Fruit fly (Drosophila melanogaster) whole organism, pupa: ENCODE measurements around the gene CAH5.

Experiments used
- CG10348 ChIP-seq: fragments of 200-800 bp; sonication (Bioruptor generic); IDR thresholded peaks from 2 replicates; pipeline ENCODE4 v1.3.6; 2022; ENCODE audit warnings: missing biosample characterization, missing genetic modification characterization
- CG12605 ChIP-seq: fragments of 200-800 bp; sonication (Bioruptor generic); IDR thresholded peaks from 2 replicates; pipeline ENCODE4 v1.3.6; 2022; ENCODE audit warnings: missing biosample characterization, missing genetic modification characterization
- CG13204 ChIP-seq: fragments of 200-800 bp; sonication (Bioruptor generic); optimal IDR thresholded peaks from 2 replicates; lab custom pipeline; 2018; ENCODE audit warnings: missing biosample characterization, mild to moderate bottlenecking, missing genetic modification characterization, moderate library complexity
- CG14655 ChIP-seq: fragments of 200-800 bp; sonication (Bioruptor generic); optimal IDR thresholded peaks from 3 replicates; lab custom pipeline; 2017; ENCODE audit warnings: mild to moderate bottlenecking, missing biosample characterization, missing genetic modification reagents, missing genetic modification characterization
- CG15710 ChIP-seq: fragments of 200-800 bp; sonication (Bioruptor generic); optimal IDR thresholded peaks from 2 replicates; lab custom pipeline; 2018; ENCODE audit warnings: missing biosample characterization, mild to moderate bottlenecking, missing genetic modification characterization, moderate library complexity
- CG17806 ChIP-seq: fragments of 200-800 bp; sonication (Bioruptor generic); optimal IDR thresholded peaks from 2 replicates; lab custom pipeline; 2018; ENCODE audit warnings: missing biosample characterization, mild to moderate bottlenecking, missing genetic modification characterization, moderate library complexity
- CG32121 ChIP-seq: fragments of 200-800 bp; sonication (Bioruptor generic); IDR thresholded peaks from 2 replicates; pipeline ENCODE4 v1.3.6; 2022; ENCODE audit warnings: missing biosample characterization, missing genetic modification characterization
- CG34367 ChIP-seq: fragments of 200-800 bp; sonication (Bioruptor generic); optimal IDR thresholded peaks from 2 replicates; lab custom pipeline; 2018; ENCODE audit warnings: missing biosample characterization, mild to moderate bottlenecking, missing genetic modification characterization
- CG4496 ChIP-seq: fragments of 200-800 bp; sonication (Bioruptor generic); IDR thresholded peaks from 3 replicates; pipeline ENCODE4 v1.3.6; 2022; ENCODE audit warnings: missing biosample characterization, missing genetic modification characterization
- CG8159 ChIP-seq: fragments of 200-800 bp; sonication (Bioruptor generic); optimal IDR thresholded peaks from 3 replicates; lab custom pipeline; 2018; ENCODE audit warnings: missing biosample characterization, mild to moderate bottlenecking, missing genetic modification characterization, moderate library complexity
- CG8301 ChIP-seq: fragments of 200-800 bp; sonication (Bioruptor generic); optimal IDR thresholded peaks from 2 replicates; lab custom pipeline; 2018; ENCODE audit warnings: missing biosample characterization, mild to moderate bottlenecking, missing genetic modification characterization
- CG9948 ChIP-seq: fragments of 200-800 bp; sonication (Bioruptor generic); optimal IDR thresholded peaks from 2 replicates; lab custom pipeline; 2018; ENCODE audit warnings: missing biosample characterization, mild to moderate bottlenecking, missing genetic modification characterization, moderate library complexity
- D1 ChIP-seq: fragments of 200-800 bp; sonication (Bioruptor generic); optimal IDR thresholded peaks from 2 replicates; lab custom pipeline; 2018; ENCODE audit warnings: missing biosample characterization, mild to moderate bottlenecking, missing genetic modification characterization, moderate library complexity
- EcR ChIP-seq: fragments of 200-800 bp; sonication (Bioruptor generic); optimal IDR thresholded peaks from 3 replicates; lab custom pipeline; 2019; ENCODE audit warnings: missing biosample characterization, missing genetic modification characterization, mild to moderate bottlenecking, moderate library complexity, missing genetic modification reagents
- Ets98B ChIP-seq: fragments of 200-800 bp; sonication (Bioruptor generic); IDR thresholded peaks from 2 replicates; pipeline ENCODE4 v1.3.6; 2022; ENCODE audit warnings: missing biosample characterization, missing genetic modification characterization
- Pif1A ChIP-seq: fragments of 200-800 bp; sonication (Bioruptor generic); optimal IDR thresholded peaks from 3 replicates; lab custom pipeline; 2016; ENCODE audit warnings: missing biosample characterization, missing genetic modification characterization
- Pif1B ChIP-seq: fragments of 200-800 bp; sonication (Bioruptor generic); optimal IDR thresholded peaks from 3 replicates; lab custom pipeline; 2016; ENCODE audit warnings: missing biosample characterization, missing genetic modification characterization
- Snoo ChIP-seq: fragments of 200-800 bp; sonication (Bioruptor generic); optimal IDR thresholded peaks from 3 replicates; lab custom pipeline; 2017; ENCODE audit warnings: missing biosample characterization, mild to moderate bottlenecking, missing genetic modification characterization, inconsistent platforms
- fd96Ca ChIP-seq: fragments of 200-800 bp; sonication (Bioruptor generic); IDR thresholded peaks from 3 replicates; pipeline ENCODE4 v1.3.6; 2022; ENCODE audit warnings: missing biosample characterization, missing genetic modification characterization
- gl ChIP-seq: fragments of 200-800 bp; sonication (Bioruptor generic); optimal IDR thresholded peaks from 2 replicates; lab custom pipeline; 2018; ENCODE audit warnings: missing biosample characterization, mild to moderate bottlenecking, missing genetic modification characterization
- rn ChIP-seq: fragments of 200-800 bp; sonication (Bioruptor generic); IDR thresholded peaks from 2 replicates; pipeline ENCODE4 v1.3.6; 2022; ENCODE audit warnings: missing biosample characterization, missing genetic modification characterization

The CAH5 gene

dm6 chr3R:31243079-31243668 is 19.2 kb upstream of the CAH5 start:
- TF ChIP-seq CG8301 = no peak
- TF ChIP-seq Pif1A (GFP tag; lab: Kevin White, UChicago) = peak; percentile 10
- TF ChIP-seq CG32121 (GFP tag; lab: Robert Waterston, UW) = peak; percentile 75
- TF ChIP-seq CG4496 = peak; percentile 83
- TF ChIP-seq CG15710 (tag; lab: Kevin White, UChicago) = no peak
- peak; percentile 80 for TF ChIP-seq Ets98B (GFP tag; lab: Robert Waterston, UW)
- TF ChIP-seq CG34367 (tag; lab: Kevin White, UChicago) = no peak
- TF ChIP-seq fd96Ca (GFP tag; lab: Robert Waterston, UW) = peak; percentile 78
- TF ChIP-seq CG12605 (GFP tag; lab: Robert Waterston, UW) = peak; percentile 30; the same call in 1 of the 2 replicates
- TF ChIP-seq, all 21 proteins: peak for 6

- TF ChIP-seq fd96Ca (GFP tag; lab: Robert Waterston, UW) = no peak
Measured at dm6 chr3R:31245785-31246184, 16.6 kb upstream of the CAH5 start.

- TF ChIP-seq CG15710 (tag; lab: Kevin White, UChicago) = no peak
- peak; percentile 15 for TF ChIP-seq CG14655 (GFP tag; lab: Kevin White, UChicago)
- peak; percentile 22; the same call in 1 of the 2 replicates for TF ChIP-seq CG32121 (GFP tag; lab: Robert Waterston, UW)
- TF ChIP-seq Pif1B (GFP tag; lab: Kevin White, UChicago) = peak; percentile 60
- no peak for TF ChIP-seq CG12605 (GFP tag; lab: Robert Waterston, UW)
- no peak for TF ChIP-seq CG17806 (tag; lab: Kevin White, UChicago)
- TF ChIP-seq rn (GFP tag; lab: Robert Waterston, UW) = no peak
- no peak for TF ChIP-seq CG9948 (tag; lab: Kevin White, UChicago)
- no peak for TF ChIP-seq D1 (tag; lab: Kevin White, UChicago)
- peak; percentile 58; the same call in 2 of the 3 replicates for TF ChIP-seq CG4496
- TF ChIP-seq CG10348 = no peak
- peak; percentile 52 for TF ChIP-seq CG8301
- TF ChIP-seq EcR = no peak
- peak; percentile 58 for TF ChIP-seq Pif1A (GFP tag; lab: Kevin White, UChicago)
- peak; percentile 74 for TF ChIP-seq Snoo (tag; lab: Kevin White, UChicago)
- peak; percentile 40; the same call in 1 of the 2 replicates for TF ChIP-seq Ets98B (GFP tag; lab: Robert Waterston, UW)
- TF ChIP-seq gl (tag; lab: Kevin White, UChicago) = no peak
- peak; percentile 65; the same call in 2 of the 3 replicates for TF ChIP-seq fd96Ca (GFP tag; lab: Robert Waterston, UW)
- no peak for TF ChIP-seq CG8159
- no peak for TF ChIP-seq CG13204 (GFP tag; lab: Kevin White, UChicago)
- TF ChIP-seq CG34367 (tag; lab: Kevin White, UChicago) = no peak
Measured at dm6 chr3R:31247281-31247995, 15.0 kb upstream of the CAH5 start.

dm6 chr3R:31248245-31248644 is 14.2 kb upstream of the CAH5 start:
- TF ChIP-seq gl (tag; lab: Kevin White, UChicago) (no peak), CG4496 (no peak), CG10348 (no peak), rn (GFP tag; lab: Robert Waterston, UW) (no peak), Pif1A (GFP tag; lab: Kevin White, UChicago) (no peak), CG34367 (tag; lab: Kevin White, UChicago) (no peak), CG15710 (tag; lab: Kevin White, UChicago) (no peak), CG9948 (tag; lab: Kevin White, UChicago) (no peak), Snoo (tag; lab: Kevin White, UChicago) (no peak), Pif1B (GFP tag; lab: Kevin White, UChicago) (no peak), CG32121 (GFP tag; lab: Robert Waterston, UW) (no peak), CG17806 (tag; lab: Kevin White, UChicago) (no peak), fd96Ca (GFP tag; lab: Robert Waterston, UW) (no peak)

dm6 chr3R:31250426-31251034 is 11.9 kb upstream of the CAH5 start:
- no peak for TF ChIP-seq Snoo (tag; lab: Kevin White, UChicago)
- peak; percentile 0 for TF ChIP-seq Pif1A (GFP tag; lab: Kevin White, UChicago)
- TF ChIP-seq CG13204 (GFP tag; lab: Kevin White, UChicago) = no peak
- no peak for TF ChIP-seq CG15710 (tag; lab: Kevin White, UChicago)
- TF ChIP-seq CG10348 = no peak
- no peak for TF ChIP-seq CG12605 (GFP tag; lab: Robert Waterston, UW)
- no peak for TF ChIP-seq CG8159
- no peak for TF ChIP-seq CG8301
- peak; percentile 32 for TF ChIP-seq EcR
- peak; percentile 3 for TF ChIP-seq CG34367 (tag; lab: Kevin White, UChicago)
- no peak for TF ChIP-seq Pif1B (GFP tag; lab: Kevin White, UChicago)
- no peak for TF ChIP-seq gl (tag; lab: Kevin White, UChicago)
- no peak for TF ChIP-seq CG4496
- TF ChIP-seq CG14655 (GFP tag; lab: Kevin White, UChicago) = no peak
- no peak for TF ChIP-seq Ets98B (GFP tag; lab: Robert Waterston, UW)
- TF ChIP-seq CG32121 (GFP tag; lab: Robert Waterston, UW) = peak; percentile 21; the same call in 1 of the 2 replicates
- no peak for TF ChIP-seq fd96Ca (GFP tag; lab: Robert Waterston, UW)
- no peak for TF ChIP-seq CG9948 (tag; lab: Kevin White, UChicago)
